Worm (Caenorhabditis elegans): Measurements from ENCODE around the gene B0035.13.

Gene B0035.13

ce11 chrIV:11326939-11327565, 20.5 kb upstream of the B0035.13 start, which contains the start of gene B0035.21 (continued):
- no peak for TF ChIP-seq cebp-2 (GFP tag; IDR thresholded peaks at IDR 0.05)
- peak; percentile 81 for TF ChIP-seq him-1 (tag; optimal IDR thresholded peaks at IDR 0.05)
- TF ChIP-seq sptf-2 (GFP tag; optimal IDR thresholded peaks at IDR 0.05): no peak
- no peak for TF ChIP-seq K11D2.4 (GFP tag; IDR thresholded peaks at IDR 0.05)
- TF ChIP-seq snpc-4 (GFP tag; optimal IDR thresholded peaks at IDR 0.05): no peak
- no peak for TF ChIP-seq snpc-4 (tag; optimal IDR thresholded peaks at IDR 0.05)
- no peak for TF ChIP-seq F23B12.7 (tag; optimal IDR thresholded peaks at IDR 0.05; ENCODE audit: insufficient read depth)
- peak; percentile 76 for TF ChIP-seq Y53G8AR.9 (GFP tag; conservative IDR thresholded peaks at IDR 0.05)
- TF ChIP-seq ZK185.1 (tag; optimal IDR thresholded peaks at IDR 0.05; ENCODE audit: poor library complexity, severe bottlenecking): no peak
- no peak for TF ChIP-seq lsl-1 (GFP tag; optimal IDR thresholded peaks at IDR 0.05)
- peak; percentile 64 for TF ChIP-seq hsf-1 (GFP tag; IDR thresholded peaks at IDR 0.05)
- no peak for TF ChIP-seq Y67H2A.10 (GFP tag; conservative IDR thresholded peaks at IDR 0.05)
- TF ChIP-seq ztf-28 (GFP tag; IDR thresholded peaks at IDR 0.05): no peak
- TF ChIP-seq unc-62 (GFP tag; optimal IDR thresholded peaks at IDR 0.05): no peak
- TF ChIP-seq hrde-1 (tag; optimal IDR thresholded peaks at IDR 0.05; ENCODE audit: borderline replicate concordance): no peak
- TF ChIP-seq madf-3 (GFP tag; IDR thresholded peaks at IDR 0.05): 0 out of 2 replicates have a peak, but pooled peaks have one; percentile 50
- no peak for TF ChIP-seq pha-4 (tag; optimal IDR thresholded peaks at IDR 0.05)
- no peak for TF ChIP-seq bed-2 (GFP tag; IDR thresholded peaks at IDR 0.05)
- no peak for TF ChIP-seq ztf-26 (tag; optimal IDR thresholded peaks at IDR 0.05)
- TF ChIP-seq snpc-1.1 (tag; optimal IDR thresholded peaks at IDR 0.05; ENCODE audit: insufficient read depth): no peak
- TF ChIP-seq ceh-79 (tag; optimal IDR thresholded peaks at IDR 0.05): no peak
- no peak for TF ChIP-seq ceh-58 (GFP tag; IDR thresholded peaks at IDR 0.05)
- no peak for TF ChIP-seq snpc-3.4 (tag; optimal IDR thresholded peaks at IDR 0.05)
- TF ChIP-seq let-526 (GFP tag; IDR thresholded peaks at IDR 0.05): no peak
- peak; percentile 85 for TF ChIP-seq F39B2.1 (GFP tag; IDR thresholded peaks at IDR 0.05)
- TF ChIP-seq fkh-3 (tag; optimal IDR thresholded peaks at IDR 0.05): no peak
- no peak for TF ChIP-seq dpff-1 (tag; optimal IDR thresholded peaks at IDR 0.05)
- TF ChIP-seq cebp-1 (GFP tag; IDR thresholded peaks at IDR 0.05): no peak
- TF ChIP-seq cebp-1 (tag; optimal IDR thresholded peaks at IDR 0.05): peak; percentile 10
- TF ChIP-seq let-607 (tag; optimal IDR thresholded peaks at IDR 0.05): no peak
- no peak for TF ChIP-seq mxl-1 (tag; optimal IDR thresholded peaks at IDR 0.05)
- TF ChIP-seq mes-4 (tag; optimal IDR thresholded peaks at IDR 0.05): no peak
- no peak for TF ChIP-seq atf-7 (tag; optimal IDR thresholded peaks at IDR 0.05)
- TF ChIP-seq bed-1 (GFP tag; IDR thresholded peaks at IDR 0.05): no peak
- TF ChIP-seq pbrm-1 (GFP tag; IDR thresholded peaks at IDR 0.05): no peak
- no peak for TF ChIP-seq lin-40 (tag; optimal IDR thresholded peaks at IDR 0.05)
- TF ChIP-seq akir-1 (GFP tag; optimal IDR thresholded peaks at IDR 0.05): no peak
- 0 out of 2 replicates have a peak, but pooled peaks have one; percentile 15 for TF ChIP-seq B0019.2 (GFP tag; conservative IDR thresholded peaks at IDR 0.05)
- no peak for TF ChIP-seq chd-7 (tag; optimal IDR thresholded peaks at IDR 0.05)
- no peak for TF ChIP-seq nhr-179 (tag; optimal IDR thresholded peaks at IDR 0.05)
- TF ChIP-seq C06A6.2 (GFP tag; conservative IDR thresholded peaks at IDR 0.05): no peak
- no peak for TF ChIP-seq die-1 (tag; optimal IDR thresholded peaks at IDR 0.05)
- TF ChIP-seq Y53F4B.3 (GFP tag; IDR thresholded peaks at IDR 0.05): no peak
- TF ChIP-seq K12H6.12 (tag; optimal IDR thresholded peaks at IDR 0.05): no peak
- TF ChIP-seq F37B4.10 (GFP tag; IDR thresholded peaks at IDR 0.05): no peak
- TF ChIP-seq B0261.1 (tag; optimal IDR thresholded peaks at IDR 0.05): no peak
- TF ChIP-seq zfh-2 (GFP tag; conservative IDR thresholded peaks at IDR 0.05): no peak
- no peak for TF ChIP-seq nhr-80 (tag; optimal IDR thresholded peaks at IDR 0.05)
